Fruit fly (Drosophila melanogaster): ENCODE data around the gene Pgant2.

DNA sequence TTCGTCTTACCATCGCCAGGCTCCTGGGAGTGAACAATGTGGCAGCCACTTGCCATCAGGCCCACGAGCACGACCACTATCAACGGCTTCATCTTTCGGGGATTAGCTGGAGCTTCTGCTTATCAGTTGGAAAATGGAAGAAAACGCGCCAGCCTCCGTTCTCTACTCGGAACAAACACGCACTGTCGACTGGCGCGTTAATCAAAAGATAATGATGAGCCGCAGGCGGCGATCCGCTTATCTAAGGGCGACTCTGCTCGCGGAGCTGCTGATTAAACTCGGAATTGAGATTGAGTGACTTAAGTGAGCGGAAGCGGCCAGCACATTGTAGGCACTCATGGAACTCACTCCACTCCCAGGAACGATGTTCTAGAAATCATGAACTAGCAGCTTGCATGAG is 35.2 kb upstream of the Pgant2 start, which contains the start of gene CG3246:
- TF ChIP-seq CG11617 (GFP tag; optimal IDR thresholded peaks at IDR 0.05) = no peak
- no peak for TF ChIP-seq cnc (optimal IDR thresholded peaks at IDR 0.05)
- TF ChIP-seq cic (GFP tag; optimal IDR thresholded peaks at IDR 0.05) = no peak
- TF ChIP-seq kay (GFP tag; ENCODE audit: borderline replicate concordance) = no peak
- TF ChIP-seq Clk (GFP tag; optimal IDR thresholded peaks at IDR 0.05) = no peak
- TF ChIP-seq CG1620 (GFP tag; optimal IDR thresholded peaks at IDR 0.05) = no peak
- TF ChIP-seq toe (GFP tag; optimal IDR thresholded peaks at IDR 0.05) = no peak
- TF ChIP-seq Mnt (GFP tag; optimal IDR thresholded peaks at IDR 0.05) = peak; percentile 0
- no peak for TF ChIP-seq CG7045 (GFP tag; optimal IDR thresholded peaks at IDR 0.05)
- TF ChIP-seq Hr96 (GFP tag; optimal IDR thresholded peaks at IDR 0.05) = no peak

All from whole organism, adult.